Worm (Caenorhabditis elegans): ENCODE results near the gene gem-4.

gem-4 gene

DNA sequence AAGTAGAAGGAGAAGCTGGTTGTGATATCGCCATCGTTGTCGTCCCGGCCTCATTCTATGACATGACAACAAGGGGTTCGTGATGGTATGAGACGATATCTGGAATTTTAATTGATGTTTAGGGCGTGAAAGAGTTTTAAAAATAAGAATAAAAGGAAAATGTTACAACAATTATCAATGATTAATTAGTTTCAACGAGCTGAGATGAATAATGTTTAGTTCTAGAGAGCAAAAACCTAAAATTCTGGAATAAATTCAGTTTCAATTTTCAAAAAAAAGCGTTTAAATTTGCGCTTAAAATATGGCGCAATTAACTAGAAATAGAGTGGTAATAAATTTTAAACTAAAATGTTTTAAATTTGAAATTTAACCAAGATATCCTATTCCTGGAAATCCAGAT, 47.1 kb downstream of the gem-4 start, which contains the start of gene H01G02.3:
Gene H01G02.3, minus strand, starts transcription at position 101 of the 400 bp plus-strand sequence.
- TF ChIP-seq cog-1 (tag; optimal IDR thresholded peaks at IDR 0.05), result no peak
- TF ChIP-seq ztf-29 (GFP tag; IDR thresholded peaks at IDR 0.05), result no peak
- no peak for TF ChIP-seq ztf-23 (GFP tag; IDR thresholded peaks at IDR 0.05)
- TF ChIP-seq T22C8.4 (GFP tag; IDR thresholded peaks at IDR 0.05), result no peak

DNA sequence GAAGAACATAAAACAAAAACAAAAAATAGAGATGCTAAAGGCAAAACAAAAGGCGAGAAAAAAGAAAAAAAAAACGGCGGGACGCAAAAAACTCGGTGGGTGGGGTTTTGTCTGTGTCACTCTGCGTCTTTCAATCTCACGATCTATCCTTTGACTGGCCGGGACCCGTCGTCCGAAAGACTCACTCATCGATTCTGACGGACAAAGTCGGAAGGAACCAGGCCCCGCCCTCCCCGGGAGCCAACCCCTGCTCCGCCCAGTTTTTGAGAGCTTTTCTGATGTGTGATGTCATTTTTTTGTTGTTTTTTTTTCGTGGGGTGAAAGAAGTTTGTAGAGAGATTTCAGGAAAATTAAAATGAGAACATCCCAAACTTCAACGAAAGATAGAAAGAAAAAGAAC, 47.7 kb downstream of the gem-4 start:
- TF ChIP-seq klf-2 (GFP tag; conservative IDR thresholded peaks at IDR 0.05) (no peak), flt-1 (GFP tag; IDR thresholded peaks at IDR 0.05) (peak; percentile 21; the same call in 1 of the 2 replicates), ztf-29 (GFP tag; IDR thresholded peaks at IDR 0.05) (no peak), ztf-23 (GFP tag; IDR thresholded peaks at IDR 0.05) (0 out of 2 replicates have a peak, but pooled peaks have one; percentile 28), T22C8.4 (GFP tag; IDR thresholded peaks at IDR 0.05) (no peak), cog-1 (tag; optimal IDR thresholded peaks at IDR 0.05) (no peak), tab-1 (GFP tag; IDR thresholded peaks at IDR 0.05) (no peak), med-1 (GFP tag; optimal IDR thresholded peaks at IDR 0.05; ENCODE audit: insufficient read depth) (no peak), ref-1 (GFP tag; conservative IDR thresholded peaks at IDR 0.05) (no peak)

DNA sequence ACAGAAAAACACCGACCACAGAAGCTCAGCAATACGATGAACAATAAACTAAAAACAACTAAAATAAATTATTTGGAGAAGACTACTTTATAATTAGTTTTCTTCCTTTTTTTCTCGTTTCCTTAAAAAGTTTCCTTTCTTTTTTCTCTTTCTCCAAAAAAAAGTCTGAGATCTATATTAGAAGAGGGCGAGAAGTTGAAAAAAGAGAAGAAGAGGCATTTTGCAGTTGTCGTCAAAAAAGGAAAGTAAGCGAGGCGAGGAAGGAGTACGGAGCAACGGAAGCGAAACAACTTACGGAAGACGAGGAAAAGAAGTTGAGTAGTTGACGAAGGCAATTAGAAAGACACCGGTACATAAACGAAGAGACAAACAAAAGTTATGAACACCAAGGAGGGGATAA, 50.5 kb downstream of the gem-4 start:
- TF ChIP-seq cog-1 (tag; optimal IDR thresholded peaks at IDR 0.05), result no peak
- TF ChIP-seq ztf-29 (GFP tag; IDR thresholded peaks at IDR 0.05), result no peak
- TF ChIP-seq ztf-23 (GFP tag; IDR thresholded peaks at IDR 0.05), result no peak
- TF ChIP-seq klf-2 (GFP tag; conservative IDR thresholded peaks at IDR 0.05), result no peak
- TF ChIP-seq flt-1 (GFP tag; IDR thresholded peaks at IDR 0.05), result no peak
- TF ChIP-seq T22C8.4 (GFP tag; IDR thresholded peaks at IDR 0.05), result no peak
- no peak for TF ChIP-seq ref-1 (GFP tag; conservative IDR thresholded peaks at IDR 0.05)
- TF ChIP-seq tab-1 (GFP tag; IDR thresholded peaks at IDR 0.05), result no peak
- TF ChIP-seq med-1 (GFP tag; optimal IDR thresholded peaks at IDR 0.05; ENCODE audit: insufficient read depth), result no peak

DNA sequence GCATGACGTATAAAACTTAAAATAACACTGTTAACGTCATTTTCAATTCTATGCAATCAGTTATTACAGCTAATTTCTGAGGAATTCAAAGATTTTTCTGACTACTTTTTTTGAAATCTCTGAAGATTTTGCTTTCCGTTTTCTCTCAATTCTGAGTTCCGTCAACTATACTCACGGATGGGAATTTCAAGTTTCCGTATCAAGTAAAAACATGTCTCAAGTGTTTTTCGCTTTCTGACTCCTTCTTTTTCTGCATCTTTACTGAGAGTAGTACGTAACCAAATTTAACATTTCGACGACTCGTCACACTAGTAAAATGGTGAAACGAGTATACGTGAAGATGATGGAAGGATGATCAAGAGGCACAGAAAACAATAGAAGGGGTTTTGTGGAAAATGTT, 51.4 kb downstream of the gem-4 start:
- TF ChIP-seq ztf-29 (GFP tag; IDR thresholded peaks at IDR 0.05), result no peak
- no peak for TF ChIP-seq med-1 (GFP tag; optimal IDR thresholded peaks at IDR 0.05; ENCODE audit: insufficient read depth)
- TF ChIP-seq klf-2 (GFP tag; conservative IDR thresholded peaks at IDR 0.05), result no peak
- no peak for TF ChIP-seq cog-1 (tag; optimal IDR thresholded peaks at IDR 0.05)
- no peak for TF ChIP-seq ztf-23 (GFP tag; IDR thresholded peaks at IDR 0.05)
- no peak for TF ChIP-seq tab-1 (GFP tag; IDR thresholded peaks at IDR 0.05)
- no peak for TF ChIP-seq T22C8.4 (GFP tag; IDR thresholded peaks at IDR 0.05)
- no peak for TF ChIP-seq ref-1 (GFP tag; conservative IDR thresholded peaks at IDR 0.05)
- TF ChIP-seq flt-1 (GFP tag; IDR thresholded peaks at IDR 0.05), result no peak

All from whole organism, midembryonic.